Fruit fly (Drosophila melanogaster): ENCODE measurements around the gene Ndc80.

dm6 chrX:13611884-13612283 lies at the start of gene Ndc80, which contains the start of gene BthD:
- no peak for TF ChIP-seq Clk (GFP tag; optimal IDR thresholded peaks at IDR 0.05)
- no peak for TF ChIP-seq kay (GFP tag; ENCODE audit: borderline replicate concordance)
- no peak for TF ChIP-seq CG5204 (GFP tag; optimal IDR thresholded peaks at IDR 0.05)
- TF ChIP-seq CG33017 (tag; optimal IDR thresholded peaks at IDR 0.05): no peak
- TF ChIP-seq CG7101 (tag; optimal IDR thresholded peaks at IDR 0.05): no peak
- TF ChIP-seq Mnt (GFP tag; optimal IDR thresholded peaks at IDR 0.05): no peak
- TF ChIP-seq Crg-1 (GFP tag; optimal IDR thresholded peaks at IDR 0.05): no peak
- no peak for TF ChIP-seq CG11617 (GFP tag; optimal IDR thresholded peaks at IDR 0.05)
- no peak for TF ChIP-seq cic (GFP tag; optimal IDR thresholded peaks at IDR 0.05)
- no peak for TF ChIP-seq ovo (GFP tag; optimal IDR thresholded peaks at IDR 0.05)
- no peak for TF ChIP-seq cnc (optimal IDR thresholded peaks at IDR 0.05)
